Worm (Caenorhabditis elegans) whole organism, midembryonic: ENCODE measurements around the gene BE0003N10.6.
A peak's percentile ranks its signal among the peaks of the same experiment; 100 is the strongest.

ENCODE experiments used
- T22C8.4 ChIP-seq: fragments of 200-800 bp; sonication (Bioruptor generic); IDR thresholded peaks from 2 replicates; pipeline ENCODE4 v1.3.6; 2022; ENCODE audit warnings: missing genetic modification characterization, missing compliant biosample characterization
- cog-1 ChIP-seq: sonication (generic microtip); optimal IDR thresholded peaks from 2 replicates; lab custom pipeline; 2016; ENCODE audit warnings: missing genetic modification characterization, missing compliant biosample characterization
- flt-1 ChIP-seq: fragments of 200-800 bp; sonication (Bioruptor generic); IDR thresholded peaks from 2 replicates; pipeline ENCODE4 v1.3.6; 2022; ENCODE audit warnings: missing genetic modification characterization, missing compliant biosample characterization
- klf-2 ChIP-seq: fragments of 200-800 bp; sonication (Bioruptor generic); conservative IDR thresholded peaks from 2 replicates; pipeline ENCODE4 v1.3.6; 2022; ENCODE audit warnings: missing genetic modification reagents, missing genetic modification characterization, missing compliant biosample characterization
- med-1 ChIP-seq: sonication (generic microtip); optimal IDR thresholded peaks from 2 replicates; lab custom pipeline; 2017; ENCODE audit warnings: missing genetic modification characterization, mild to moderate bottlenecking, missing compliant biosample characterization, antibody characterized with exemption, missing genetic modification reagents; ENCODE audit not compliant: insufficient read depth
- ref-1 ChIP-seq: fragments of 200-800 bp; sonication (Bioruptor generic); conservative IDR thresholded peaks from 2 replicates; pipeline ENCODE4 v1.3.6; 2022; ENCODE audit warnings: missing genetic modification reagents, missing genetic modification characterization, missing compliant biosample characterization
- tab-1 ChIP-seq: fragments of 200-800 bp; sonication (Bioruptor generic); IDR thresholded peaks from 2 replicates; pipeline ENCODE4 v1.3.6; 2022; ENCODE audit warnings: missing genetic modification characterization, missing compliant biosample characterization
- ztf-23 ChIP-seq: fragments of 200-800 bp; sonication (Bioruptor generic); IDR thresholded peaks from 2 replicates; pipeline ENCODE4 v1.3.6; 2022; ENCODE audit warnings: missing genetic modification reagents, missing genetic modification characterization, missing compliant biosample characterization
- ztf-29 ChIP-seq: fragments of 200-800 bp; sonication (Bioruptor generic); IDR thresholded peaks from 2 replicates; pipeline ENCODE4 v1.3.6; 2022; ENCODE audit warnings: missing genetic modification reagents, missing genetic modification characterization, missing compliant biosample characterization

The BE0003N10.6 gene

ce11 chrIII:1058074-1058473 is 1.8 kb downstream of the BE0003N10.6 start:
- no peak for TF ChIP-seq ztf-23 (GFP tag; lab: Robert Waterston, UW)
- no peak for TF ChIP-seq cog-1 (tag; lab: Kevin White, UChicago)
- TF ChIP-seq T22C8.4 (GFP tag; lab: Robert Waterston, UW) = peak; percentile 84

DNA sequence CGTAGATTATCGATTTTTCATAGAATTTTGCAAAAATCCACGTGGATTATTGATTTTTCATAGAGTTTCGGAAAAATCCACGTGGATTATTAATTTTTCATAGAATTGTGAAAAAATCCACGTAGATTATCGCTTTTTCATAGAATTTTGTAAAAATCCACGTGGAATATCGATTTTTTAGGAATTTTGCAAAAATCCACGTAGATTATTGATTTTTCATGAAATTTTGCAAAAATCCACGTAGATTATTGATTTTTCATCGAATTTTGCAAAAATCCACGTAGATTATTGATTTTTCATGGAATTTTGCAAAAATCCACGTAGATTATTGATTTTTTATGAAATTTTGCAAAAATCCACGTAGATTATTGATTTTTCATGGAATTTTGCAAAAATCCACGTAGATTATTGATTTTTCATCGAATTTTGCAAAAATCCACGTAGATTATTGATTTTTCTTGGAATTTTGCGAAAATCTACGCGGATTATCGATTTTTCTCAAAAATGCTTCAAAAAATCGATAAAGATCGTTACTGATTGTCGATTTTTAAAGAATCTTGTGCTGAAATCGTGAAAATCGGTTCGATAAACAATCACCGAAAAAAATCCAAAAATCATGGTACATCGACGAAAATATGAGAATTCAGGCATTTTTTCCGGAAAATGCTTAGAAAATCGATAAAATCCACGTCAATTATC is 2.7 kb downstream of the BE0003N10.6 start:
- peak; percentile 54 for TF ChIP-seq T22C8.4 (GFP tag; lab: Robert Waterston, UW)

- TF ChIP-seq flt-1 (GFP tag; lab: Robert Waterston, UW) (no peak), ztf-29 (GFP tag; lab: Robert Waterston, UW) (0 out of 2 replicates have a peak, but pooled peaks have one; percentile 6), tab-1 (GFP tag; lab: Robert Waterston, UW) (0 out of 2 replicates have a peak, but pooled peaks have one; percentile 25), ref-1 (GFP tag; lab: Robert Waterston, UW) (no peak), ztf-23 (GFP tag; lab: Robert Waterston, UW) (0 out of 2 replicates have a peak, but pooled peaks have one; percentile 45)
These were observed 5.8 kb downstream of the BE0003N10.6 start for ce11 chrIII:1054096-1054495.

ce11 chrIII:1053067-1053466 is 6.8 kb downstream of the BE0003N10.6 start, which contains the start of gene fbxo-11.2:
Gene fbxo-11.2 (minus strand): TSS chrIII:1053242.
- TF ChIP-seq ztf-29 (GFP tag; lab: Robert Waterston, UW) = no peak
- no peak for TF ChIP-seq flt-1 (GFP tag; lab: Robert Waterston, UW)
- TF ChIP-seq med-1 = no peak

ce11 chrIII:1052291-1052690 is 7.6 kb downstream of the BE0003N10.6 start:
- no peak for TF ChIP-seq tab-1 (GFP tag; lab: Robert Waterston, UW)
- peak; percentile 73; the same call in 1 of the 2 replicates for TF ChIP-seq ztf-29 (GFP tag; lab: Robert Waterston, UW)

DNA sequence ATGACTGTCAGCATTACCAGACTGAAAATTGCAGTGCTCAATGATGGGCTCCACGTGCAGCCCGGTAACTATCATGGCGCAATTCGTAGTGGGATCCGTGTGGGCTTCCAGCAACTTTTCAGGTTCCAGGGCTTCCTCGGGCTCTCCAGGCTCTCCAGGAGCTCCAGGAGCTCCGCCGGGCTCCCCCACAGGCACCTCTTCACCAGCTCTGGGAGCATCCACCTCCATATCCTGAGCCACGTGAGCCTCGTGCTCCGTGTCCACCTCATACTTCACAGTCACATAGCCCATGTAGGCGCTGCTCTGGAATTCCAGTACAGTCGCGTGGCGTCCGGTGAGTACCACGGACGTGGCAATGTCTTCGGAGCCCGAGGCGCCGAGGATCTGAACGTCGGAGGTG is 8.0 kb downstream of the BE0003N10.6 start:
- TF ChIP-seq flt-1 (GFP tag; lab: Robert Waterston, UW) = no peak
- TF ChIP-seq T22C8.4 (GFP tag; lab: Robert Waterston, UW) = no peak
- no peak for TF ChIP-seq cog-1 (tag; lab: Kevin White, UChicago)
- TF ChIP-seq ref-1 (GFP tag; lab: Robert Waterston, UW) = no peak
- TF ChIP-seq tab-1 (GFP tag; lab: Robert Waterston, UW) = no peak
- no peak for TF ChIP-seq med-1
- no peak for TF ChIP-seq ztf-29 (GFP tag; lab: Robert Waterston, UW)
- no peak for TF ChIP-seq klf-2 (GFP tag; lab: Robert Waterston, UW)
- no peak for TF ChIP-seq ztf-23 (GFP tag; lab: Robert Waterston, UW)

DNA sequence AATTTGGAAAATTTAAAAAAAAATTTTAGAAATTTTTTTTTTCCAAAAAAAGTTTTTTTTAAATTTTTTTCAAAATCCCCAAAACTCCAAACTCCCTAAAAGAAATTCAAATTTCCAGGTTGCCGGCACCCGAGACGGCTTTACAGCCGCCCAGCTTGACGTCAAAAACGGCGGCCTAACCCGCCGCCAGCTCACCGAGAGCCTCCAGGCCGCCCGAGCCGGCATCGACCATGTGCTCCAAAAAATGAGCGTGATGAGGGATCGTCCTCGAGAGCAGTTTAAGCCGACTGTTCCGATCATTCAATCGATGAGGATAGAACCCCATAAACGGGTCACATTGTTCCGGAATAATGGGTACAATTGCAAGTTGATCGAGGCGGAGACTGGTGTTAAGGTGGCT is 16.1 kb downstream of the BE0003N10.6 start:
- TF ChIP-seq tab-1 (GFP tag; lab: Robert Waterston, UW) (no peak), med-1 (no peak), flt-1 (GFP tag; lab: Robert Waterston, UW) (no peak), klf-2 (GFP tag; lab: Robert Waterston, UW) (no peak), ztf-29 (GFP tag; lab: Robert Waterston, UW) (no peak), T22C8.4 (GFP tag; lab: Robert Waterston, UW) (no peak), ztf-23 (GFP tag; lab: Robert Waterston, UW) (no peak), cog-1 (tag; lab: Kevin White, UChicago) (no peak), ref-1 (GFP tag; lab: Robert Waterston, UW) (no peak)

- TF ChIP-seq tab-1 (GFP tag; lab: Robert Waterston, UW) = no peak
- no peak for TF ChIP-seq klf-2 (GFP tag; lab: Robert Waterston, UW)
- TF ChIP-seq T22C8.4 (GFP tag; lab: Robert Waterston, UW) = no peak
- TF ChIP-seq med-1 = no peak
- no peak for TF ChIP-seq cog-1 (tag; lab: Kevin White, UChicago)
- TF ChIP-seq ztf-29 (GFP tag; lab: Robert Waterston, UW) = no peak
These were observed 19.8 kb downstream of the BE0003N10.6 start for ce11 chrIII:1040059-1040458.

- no peak for TF ChIP-seq med-1
- no peak for TF ChIP-seq ztf-23 (GFP tag; lab: Robert Waterston, UW)
- TF ChIP-seq ztf-29 (GFP tag; lab: Robert Waterston, UW) = no peak
- no peak for TF ChIP-seq cog-1 (tag; lab: Kevin White, UChicago)
- TF ChIP-seq tab-1 (GFP tag; lab: Robert Waterston, UW) = no peak
- no peak for TF ChIP-seq ref-1 (GFP tag; lab: Robert Waterston, UW)
- TF ChIP-seq klf-2 (GFP tag; lab: Robert Waterston, UW) = no peak
- no peak for TF ChIP-seq flt-1 (GFP tag; lab: Robert Waterston, UW)
- no peak for TF ChIP-seq T22C8.4 (GFP tag; lab: Robert Waterston, UW)
These were observed 22.7 kb downstream of the BE0003N10.6 start, which contains the start of the genes chin-1 and BE0003N10.1 for ce11 chrIII:1037173-1037572. Gene chin-1 (minus strand): TSS chrIII:1037212. Gene BE0003N10.1 (plus strand): TSS chrIII:1037492.

DNA sequence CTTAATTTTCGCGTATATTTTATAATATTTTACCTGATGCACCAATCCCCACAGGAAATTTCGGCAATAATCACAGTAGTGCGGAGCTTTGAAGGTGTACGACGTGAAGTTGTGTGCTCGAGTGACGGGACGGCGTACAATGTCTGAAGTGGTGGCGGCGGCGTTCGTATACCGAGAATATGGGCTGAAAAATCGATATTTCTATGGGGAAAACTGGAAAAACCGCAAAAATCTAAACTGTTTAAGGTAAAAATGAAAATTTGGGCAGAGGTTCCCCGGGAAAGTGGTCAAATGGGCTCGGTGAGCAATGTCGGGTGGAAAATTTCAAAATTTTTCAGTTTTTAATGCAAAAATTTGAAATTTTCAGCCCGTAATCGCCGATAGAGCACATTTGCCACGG is 25.0 kb downstream of the BE0003N10.6 start:
- TF ChIP-seq cog-1 (tag; lab: Kevin White, UChicago) (no peak), tab-1 (GFP tag; lab: Robert Waterston, UW) (no peak), ztf-29 (GFP tag; lab: Robert Waterston, UW) (no peak)
